Worm (Caenorhabditis elegans) whole organism, late embryonic: Measurements from ENCODE around the gene C02F4.5.

Source experiments
- K09A11.1 ChIP-seq: sonication (generic microtip); optimal IDR thresholded peaks from 2 replicates; lab custom pipeline; 2017; ENCODE audit warnings: antibody characterized with exemption, mild to moderate bottlenecking, missing genetic modification characterization, missing compliant biosample characterization; ENCODE audit not compliant: insufficient read depth
- ahr-1 ChIP-seq: sonication (generic microtip); optimal IDR thresholded peaks from 2 replicates; lab custom pipeline; 2016; ENCODE audit warnings: missing genetic modification characterization, missing compliant biosample characterization
- nhr-11 ChIP-seq: fragments of 150-350 bp; optimal IDR thresholded peaks from 2 replicates; lab custom pipeline; 2014; ENCODE audit warnings: missing biosample characterization, missing genetic modification characterization

DNA sequence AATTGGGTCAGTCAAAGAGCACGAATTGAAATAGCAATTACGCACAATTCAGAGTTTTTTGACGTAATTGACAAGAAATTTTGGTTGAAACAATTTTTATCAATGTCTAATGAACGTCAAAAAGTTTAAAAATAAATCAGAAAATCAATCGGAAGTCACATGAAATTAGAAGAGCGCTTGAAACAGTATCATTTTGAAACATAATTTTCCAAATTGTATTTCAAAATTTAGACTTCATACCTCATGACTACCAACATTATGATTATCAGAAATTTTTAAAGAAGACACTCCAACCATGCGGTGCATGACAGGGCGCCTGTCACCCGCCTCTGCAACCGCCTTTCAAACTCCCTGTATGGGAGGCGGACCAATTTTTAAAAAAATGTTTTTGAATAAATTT lies 10.7 kb downstream of the C02F4.5 start:
- TF ChIP-seq ahr-1 (tag; lab: Kevin White, UChicago) (no peak), K09A11.1 (tag; lab: Kevin White, UChicago) (no peak), nhr-11 (tag; lab: Kevin White, UChicago) (no peak)
